Worm (Caenorhabditis elegans): ENCODE measurements around the gene sru-35.

Gene sru-35

ce11 chrIV:8786654-8787053 lies 3.4 kb downstream of the sru-35 start, which contains the start of gene C33D9.8:
TSS of gene C33D9.8 (minus strand) at chrIV:8786752.
- TF ChIP-seq sptf-1 (tag; optimal IDR thresholded peaks at IDR 0.05) (no peak), hlh-1 (tag; optimal IDR thresholded peaks at IDR 0.05) (peak; percentile 40), ces-1 (GFP tag; optimal IDR thresholded peaks at IDR 0.05) (peak; percentile 11)

ce11 chrIV:8784855-8785327 lies 5.2 kb downstream of the sru-35 start, which contains the start of gene C33D9.13:
TSS of gene C33D9.13 (minus strand) at chrIV:8785277.
- TF ChIP-seq mls-2 (tag; optimal IDR thresholded peaks at IDR 0.05) (no peak), ces-1 (GFP tag; optimal IDR thresholded peaks at IDR 0.05) (peak; percentile 29), tbx-8 (GFP tag; optimal IDR thresholded peaks at IDR 0.05) (no peak), M03D4.4 (tag; optimal IDR thresholded peaks at IDR 0.05) (no peak)

ce11 chrIV:8782172-8782571 lies 7.9 kb downstream of the sru-35 start:
- TF ChIP-seq sem-2 (GFP tag; optimal IDR thresholded peaks at IDR 0.05) (no peak), nhr-76 (tag; optimal IDR thresholded peaks at IDR 0.05) (no peak), ceh-43 (GFP tag; optimal IDR thresholded peaks at IDR 0.05) (peak; percentile 31), tbx-8 (GFP tag; optimal IDR thresholded peaks at IDR 0.05) (peak; percentile 21), flh-1 (GFP tag; optimal IDR thresholded peaks at IDR 0.05) (no peak), pha-4 (tag; optimal IDR thresholded peaks at IDR 0.05) (peak; percentile 77), nhr-2 (tag; optimal IDR thresholded peaks at IDR 0.05) (peak; percentile 26), nhr-237 (tag; optimal IDR thresholded peaks at IDR 0.05) (peak; percentile 56), elt-3 (tag; optimal IDR thresholded peaks at IDR 0.05) (peak; percentile 5), ztf-11 (tag; optimal IDR thresholded peaks at IDR 0.05) (peak; percentile 74), nhr-28 (tag; optimal IDR thresholded peaks at IDR 0.05) (no peak), unc-62 (GFP tag; optimal IDR thresholded peaks at IDR 0.05) (peak; percentile 84), lin-32 (GFP tag; optimal IDR thresholded peaks at IDR 0.05) (peak; percentile 74), mab-5 (tag; optimal IDR thresholded peaks at IDR 0.05) (no peak), M03D4.4 (tag; optimal IDR thresholded peaks at IDR 0.05) (peak; percentile 54), sptf-1 (tag; optimal IDR thresholded peaks at IDR 0.05) (peak; percentile 78), mep-1 (tag; optimal IDR thresholded peaks at IDR 0.05) (peak; percentile 84), ceh-83 (GFP tag; optimal IDR thresholded peaks at IDR 0.05) (peak; percentile 52), unc-39 (tag; optimal IDR thresholded peaks at IDR 0.05) (no peak), ham-2 (GFP tag; optimal IDR thresholded peaks at IDR 0.05) (peak; percentile 98), mls-2 (tag; optimal IDR thresholded peaks at IDR 0.05) (peak; percentile 74), bed-3 (GFP tag; optimal IDR thresholded peaks at IDR 0.05) (peak; percentile 14), hlh-1 (tag; optimal IDR thresholded peaks at IDR 0.05) (peak; percentile 93), drap-1 (GFP tag; optimal IDR thresholded peaks at IDR 0.05) (peak; percentile 75), cnd-1 (tag; optimal IDR thresholded peaks at IDR 0.05) (peak; percentile 83), unc-120 (tag; optimal IDR thresholded peaks at IDR 0.05; ENCODE audit: poor library complexity, severe bottlenecking) (peak; percentile 95), zip-8 (tag; optimal IDR thresholded peaks at IDR 0.05) (no peak), ceh-39 (tag; optimal IDR thresholded peaks at IDR 0.05) (no peak), lin-13 (tag; optimal IDR thresholded peaks at IDR 0.05) (peak; percentile 75), ces-1 (GFP tag; optimal IDR thresholded peaks at IDR 0.05) (peak; percentile 53), blmp-1 (tag; optimal IDR thresholded peaks at IDR 0.05) (no peak), lsy-2 (tag; optimal IDR thresholded peaks at IDR 0.05) (peak; percentile 69), snpc-4 (tag; optimal IDR thresholded peaks at IDR 0.05) (no peak), elt-1 (tag; optimal IDR thresholded peaks at IDR 0.05; ENCODE audit: borderline replicate concordance, insufficient read depth) (peak; percentile 45), nhr-12 (tag; optimal IDR thresholded peaks at IDR 0.05) (no peak)

DNA sequence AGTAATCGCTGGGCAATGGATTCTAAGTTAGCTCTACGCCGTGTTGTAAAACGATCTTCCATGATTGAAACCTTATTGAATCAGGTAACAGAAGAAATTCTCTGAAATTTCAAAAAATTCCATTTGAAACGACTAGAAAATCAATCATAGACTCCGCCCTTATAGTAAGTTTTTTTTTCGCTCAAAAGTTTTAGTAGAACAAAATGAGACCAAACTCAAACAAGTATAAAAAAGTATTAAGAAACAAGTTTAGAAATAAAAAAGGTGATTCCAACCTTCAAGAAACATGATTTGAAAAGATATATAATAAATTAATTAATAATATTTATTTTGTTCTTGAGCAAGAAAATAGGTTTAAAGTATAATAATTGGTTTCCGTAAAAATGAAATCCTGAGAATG lies 12.0 kb downstream of the sru-35 start, which contains the start of gene C33D9.6:
C33D9.6 (minus strand) TSS at position 101 of the 400 bp plus-strand sequence.
- TF ChIP-seq mls-2 (tag; optimal IDR thresholded peaks at IDR 0.05) = no peak
- TF ChIP-seq nhr-76 (tag; optimal IDR thresholded peaks at IDR 0.05) = no peak
- TF ChIP-seq drap-1 (GFP tag; optimal IDR thresholded peaks at IDR 0.05) = no peak
- no peak for TF ChIP-seq mep-1 (tag; optimal IDR thresholded peaks at IDR 0.05)
- TF ChIP-seq elt-1 (tag; optimal IDR thresholded peaks at IDR 0.05; ENCODE audit: borderline replicate concordance, insufficient read depth) = no peak
